Worm (Caenorhabditis elegans) whole organism, young adult: ENCODE measurements around the gene ift-74.

Experiments
- B0019.2 ChIP-seq: fragments of 200-800 bp; sonication (Bioruptor generic); conservative IDR thresholded peaks from 2 replicates; pipeline ENCODE4 v1.3.6; 2022; ENCODE audit warnings: missing genetic modification reagents, missing genetic modification characterization, missing compliant biosample characterization
- B0035.1 ChIP-seq: sonication (generic microtip); optimal IDR thresholded peaks from 2 replicates; lab custom pipeline; 2016; ENCODE audit warnings: missing genetic modification characterization, mild to moderate bottlenecking, missing compliant biosample characterization, missing genotype, missing genetic modification reagents
- C17E4.6 ChIP-seq: fragments of 200-800 bp; sonication (Bioruptor generic); IDR thresholded peaks from 2 replicates; pipeline ENCODE4 v1.3.6; 2022; ENCODE audit warnings: missing genetic modification reagents, missing genetic modification characterization, missing compliant biosample characterization
- F22D6.2 ChIP-seq: sonication (generic microtip); optimal IDR thresholded peaks from 2 replicates; lab custom pipeline; 2016; ENCODE audit warnings: mild to moderate bottlenecking, missing genetic modification characterization, missing compliant biosample characterization
- F23B12.7 ChIP-seq: sonication (generic microtip); optimal IDR thresholded peaks from 2 replicates; lab custom pipeline; 2017; ENCODE audit warnings: missing genetic modification characterization, mild to moderate bottlenecking, missing compliant biosample characterization, antibody characterized with exemption, moderate library complexity; ENCODE audit not compliant: insufficient read depth
- F33H1.4 ChIP-seq: fragments of 200-800 bp; sonication (Bioruptor generic); IDR thresholded peaks from 2 replicates; pipeline ENCODE4 v1.3.6; 2022; ENCODE audit warnings: missing genetic modification reagents, missing genetic modification characterization, missing compliant biosample characterization
- F37B4.10 ChIP-seq: fragments of 200-800 bp; sonication (Bioruptor generic); IDR thresholded peaks from 2 replicates; pipeline ENCODE4 v1.3.6; 2022; ENCODE audit warnings: missing genetic modification characterization, missing compliant biosample characterization
- F52B5.7 ChIP-seq: sonication (generic microtip); optimal IDR thresholded peaks from 2 replicates; lab custom pipeline; 2016; ENCODE audit warnings: mild to moderate bottlenecking, missing genetic modification characterization, missing compliant biosample characterization
- F57A8.1 ChIP-seq: fragments of 200-800 bp; sonication (Bioruptor generic); optimal IDR thresholded peaks from 2 replicates; lab custom pipeline; 2018; ENCODE audit warnings: mild to moderate bottlenecking, missing genetic modification characterization, moderate library complexity, missing compliant biosample characterization
- K11D2.4 ChIP-seq: fragments of 200-800 bp; sonication (Bioruptor generic); IDR thresholded peaks from 2 replicates; pipeline ENCODE4 v1.3.6; 2022; ENCODE audit warnings: missing genetic modification reagents, missing genetic modification characterization, missing compliant biosample characterization
- atf-7 ChIP-seq: sonication (generic microtip); optimal IDR thresholded peaks from 2 replicates; lab custom pipeline; 2017; ENCODE audit warnings: mild to moderate bottlenecking, missing genetic modification characterization, missing compliant biosample characterization
- athp-1 ChIP-seq: sonication (generic microtip); optimal IDR thresholded peaks from 2 replicates; lab custom pipeline; 2017; ENCODE audit warnings: mild to moderate bottlenecking, missing genetic modification characterization, missing compliant biosample characterization
- attf-5 ChIP-seq: fragments of 200-800 bp; sonication (Bioruptor generic); optimal IDR thresholded peaks from 2 replicates; lab custom pipeline; 2018; ENCODE audit warnings: mild to moderate bottlenecking, missing genetic modification characterization, missing compliant biosample characterization
- attf-6 ChIP-seq: fragments of 200-800 bp; sonication (Bioruptor generic); IDR thresholded peaks from 2 replicates; pipeline ENCODE4 v1.3.6; 2022; ENCODE audit warnings: missing genetic modification reagents, missing genetic modification characterization, missing compliant biosample characterization
- ccch-3 ChIP-seq: fragments of 200-800 bp; sonication (Bioruptor generic); optimal IDR thresholded peaks from 2 replicates; lab custom pipeline; 2018; ENCODE audit warnings: mild to moderate bottlenecking, missing genetic modification characterization, missing compliant biosample characterization
- cebp-2 ChIP-seq: fragments of 200-800 bp; sonication (Bioruptor generic); IDR thresholded peaks from 2 replicates; pipeline ENCODE4 v1.3.6; 2022; ENCODE audit warnings: missing genetic modification characterization, missing compliant biosample characterization
- ceh-27 ChIP-seq: fragments of 200-800 bp; sonication (Bioruptor generic); optimal IDR thresholded peaks from 2 replicates; lab custom pipeline; 2018; ENCODE audit warnings: mild to moderate bottlenecking, missing genetic modification characterization, moderate library complexity, missing compliant biosample characterization
- chd-7 ChIP-seq: sonication (generic microtip); optimal IDR thresholded peaks from 2 replicates; lab custom pipeline; 2016; ENCODE audit warnings: mild to moderate bottlenecking, missing genetic modification characterization, moderate library complexity, missing compliant biosample characterization
- dpl-1 ChIP-seq: fragments of 150-350 bp; optimal IDR thresholded peaks from 2 replicates; lab custom pipeline; 2014; ENCODE audit warnings: missing biosample characterization, missing genetic modification reagents, missing genetic modification characterization
- efl-1 ChIP-seq: fragments of 150-350 bp; optimal IDR thresholded peaks from 2 replicates; lab custom pipeline; 2014; ENCODE audit warnings: missing biosample characterization, missing genetic modification reagents, missing genetic modification characterization
- egrh-3 ChIP-seq: fragments of 200-800 bp; sonication (Bioruptor generic); IDR thresholded peaks from 2 replicates; pipeline ENCODE4 v1.3.6; 2022; ENCODE audit warnings: missing genetic modification reagents, missing genetic modification characterization, missing compliant biosample characterization
- ets-4 ChIP-seq: fragments of 200-800 bp; sonication (Bioruptor generic); optimal IDR thresholded peaks from 2 replicates; lab custom pipeline; 2018; ENCODE audit warnings: mild to moderate bottlenecking, missing genetic modification characterization, missing compliant biosample characterization
- hlh-12 ChIP-seq: sonication (generic microtip); optimal IDR thresholded peaks from 2 replicates; lab custom pipeline; 2016; ENCODE audit warnings: missing genetic modification characterization, missing compliant biosample characterization
- hsf-1 ChIP-seq: fragments of 200-800 bp; sonication (Bioruptor generic); IDR thresholded peaks from 2 replicates; pipeline ENCODE4 v1.3.6; 2022; ENCODE audit warnings: missing genetic modification reagents, missing genetic modification characterization, missing compliant biosample characterization
- lin-35 ChIP-seq, 3 experiments: fragments of 150-350 bp in 2 of 3; sonication (generic microtip) in 1 of 3; optimal IDR thresholded peaks; 2 replicates each; lab custom pipeline; 2014 to 2018; ENCODE audit warnings: missing biosample characterization in 3 of 3, missing genetic modification characterization in 3 of 3, missing genetic modification reagents in 3 of 3
- lin-40 ChIP-seq: sonication (generic microtip); optimal IDR thresholded peaks from 2 replicates; lab custom pipeline; 2016; ENCODE audit warnings: missing genetic modification characterization, mild to moderate bottlenecking, missing compliant biosample characterization, missing genotype, missing genetic modification reagents
- lsl-1 ChIP-seq: fragments of 200-800 bp; sonication (Bioruptor generic); optimal IDR thresholded peaks from 2 replicates; lab custom pipeline; 2018; ENCODE audit warnings: mild to moderate bottlenecking, missing genetic modification characterization, moderate library complexity, missing compliant biosample characterization
- madf-3 ChIP-seq: fragments of 200-800 bp; sonication (Bioruptor generic); IDR thresholded peaks from 2 replicates; pipeline ENCODE4 v1.3.6; 2022; ENCODE audit warnings: missing genetic modification reagents, missing genetic modification characterization, missing compliant biosample characterization
- madf-6 ChIP-seq: fragments of 200-800 bp; sonication (Bioruptor generic); IDR thresholded peaks from 2 replicates; pipeline ENCODE4 v1.3.6; 2022; ENCODE audit warnings: missing genetic modification reagents, missing genetic modification characterization, missing compliant biosample characterization
- madf-8 ChIP-seq: fragments of 200-800 bp; sonication (Bioruptor generic); conservative IDR thresholded peaks from 2 replicates; pipeline ENCODE4 v1.3.6; 2022; ENCODE audit warnings: missing genetic modification reagents, missing genetic modification characterization, missing compliant biosample characterization
- mcd-1 ChIP-seq: fragments of 200-800 bp; sonication (Bioruptor generic); IDR thresholded peaks from 2 replicates; pipeline ENCODE4 v1.3.6; 2022; ENCODE audit warnings: missing genetic modification reagents, missing genetic modification characterization, missing compliant biosample characterization
- mes-4 ChIP-seq: sonication (generic microtip); optimal IDR thresholded peaks from 2 replicates; lab custom pipeline; 2016; ENCODE audit warnings: missing genotype, missing genetic modification characterization, missing compliant biosample characterization
- mxl-1 ChIP-seq: sonication (generic microtip); optimal IDR thresholded peaks from 2 replicates; lab custom pipeline; 2016; ENCODE audit warnings: missing genetic modification characterization, missing compliant biosample characterization
- nfyb-1 ChIP-seq: fragments of 200-800 bp; sonication (Bioruptor generic); IDR thresholded peaks from 2 replicates; pipeline ENCODE4 v1.3.6; 2022; ENCODE audit warnings: missing genetic modification reagents, missing genetic modification characterization, missing compliant biosample characterization
- nhr-80 ChIP-seq: sonication (generic microtip); optimal IDR thresholded peaks from 2 replicates; lab custom pipeline; 2016; ENCODE audit warnings: missing genetic modification characterization, missing compliant biosample characterization
- pha-4 ChIP-seq: fragments of 150-350 bp; sonication (generic microtip); optimal IDR thresholded peaks from 2 replicates; lab custom pipeline; 2014; ENCODE audit warnings: missing biosample characterization, missing genetic modification reagents, missing genetic modification characterization
- sptf-2 ChIP-seq: fragments of 200-800 bp; sonication (Bioruptor generic); optimal IDR thresholded peaks from 2 replicates; lab custom pipeline; 2018; ENCODE audit warnings: mild to moderate bottlenecking, missing genetic modification characterization, missing compliant biosample characterization
- tbp1 ChIP-seq: fragments of 200-800 bp; sonication (Bioruptor generic); optimal IDR thresholded peaks from 2 replicates; lab custom pipeline; 2018; ENCODE audit warnings: mild to moderate bottlenecking, missing genetic modification characterization, missing compliant biosample characterization
- tbx-9 ChIP-seq: sonication (generic microtip); optimal IDR thresholded peaks from 2 replicates; lab custom pipeline; 2016; ENCODE audit warnings: borderline replicate concordance, missing genetic modification characterization, inconsistent platforms, missing compliant biosample characterization
- unc-130 ChIP-seq: sonication (generic microtip); optimal IDR thresholded peaks from 2 replicates; lab custom pipeline; 2016; ENCODE audit warnings: missing genetic modification reagents, missing genetic modification characterization, missing compliant biosample characterization
- zfh-2 ChIP-seq: fragments of 200-800 bp; sonication (Bioruptor generic); conservative IDR thresholded peaks from 2 replicates; pipeline ENCODE4 v1.3.6; 2022; ENCODE audit warnings: missing genetic modification reagents, missing genetic modification characterization, missing compliant biosample characterization
- ztf-22 ChIP-seq: fragments of 200-800 bp; sonication (Bioruptor generic); optimal IDR thresholded peaks from 2 replicates; lab custom pipeline; 2018; ENCODE audit warnings: mild to moderate bottlenecking, missing genetic modification characterization, moderate library complexity, missing compliant biosample characterization
- ztf-26 ChIP-seq: sonication (generic microtip); optimal IDR thresholded peaks from 2 replicates; lab custom pipeline; 2017; ENCODE audit warnings: missing genetic modification characterization, missing compliant biosample characterization

Gene ift-74

ce11 chrII:6698784-6699183 is 19.0 kb downstream of the ift-74 start, which contains the start of gene C18H9.1:
Gene C18H9.1 (plus strand): TSS chrII:6699084.
- no peak for TF ChIP-seq attf-6 (GFP tag; lab: Robert Waterston, UW)
- TF ChIP-seq madf-3 = no peak
- no peak for TF ChIP-seq hsf-1 (GFP tag; lab: Robert Waterston, UW)
- no peak for TF ChIP-seq tbx-9 (tag; lab: Kevin White, UChicago)
- no peak for TF ChIP-seq lin-40 (tag; lab: Kevin White, UChicago)
- TF ChIP-seq attf-5 (GFP tag; lab: Kevin White, UChicago) = no peak
- no peak for TF ChIP-seq nfyb-1
- TF ChIP-seq egrh-3 (GFP tag; lab: Robert Waterston, UW) = no peak
- no peak for TF ChIP-seq F52B5.7 (tag; lab: Kevin White, UChicago)
- TF ChIP-seq lsl-1 (GFP tag; lab: Kevin White, UChicago) = no peak
- no peak for TF ChIP-seq pha-4 (tag; lab: Kevin White, UChicago)
- no peak for TF ChIP-seq mxl-1 (tag; lab: Kevin White, UChicago)
- no peak for TF ChIP-seq tbp1 (GFP tag; lab: Kevin White, UChicago)
- no peak for TF ChIP-seq ceh-27 (GFP tag; lab: Kevin White, UChicago)
- no peak for TF ChIP-seq B0035.1
- TF ChIP-seq athp-1 (tag; lab: Kevin White, UChicago) = no peak
- TF ChIP-seq F57A8.1 = no peak
- no peak for TF ChIP-seq ccch-3 (GFP tag; lab: Kevin White, UChicago)
- TF ChIP-seq F22D6.2 (tag; lab: Kevin White, UChicago) = no peak

ce11 chrII:6701497-6701896 is 21.7 kb downstream of the ift-74 start, which contains the start of gene C18H9.6:
Gene C18H9.6 (minus strand): TSS chrII:6701625.
- no peak for TF ChIP-seq madf-6
- TF ChIP-seq chd-7 = no peak
- TF ChIP-seq lsl-1 (GFP tag; lab: Kevin White, UChicago) = no peak
- TF ChIP-seq hsf-1 (GFP tag; lab: Robert Waterston, UW) = no peak
- no peak for TF ChIP-seq tbx-9 (tag; lab: Kevin White, UChicago)
- TF ChIP-seq zfh-2 = no peak
- no peak for TF ChIP-seq pha-4 (tag; lab: Kevin White, UChicago)
- TF ChIP-seq mes-4 = no peak
- no peak for TF ChIP-seq F33H1.4 (GFP tag; lab: Robert Waterston, UW)
- TF ChIP-seq mcd-1 (GFP tag; lab: Robert Waterston, UW) = no peak
- peak; percentile 86 for TF ChIP-seq nhr-80
- TF ChIP-seq atf-7 (tag; lab: Kevin White, UChicago) = peak; percentile 30
- no peak for TF ChIP-seq C17E4.6 (GFP tag; lab: Robert Waterston, UW)
- no peak for TF ChIP-seq lin-40 (tag; lab: Kevin White, UChicago)
- TF ChIP-seq B0019.2 (GFP tag; lab: Robert Waterston, UW) = no peak
- TF ChIP-seq sptf-2 (GFP tag; lab: Kevin White, UChicago) = no peak
- TF ChIP-seq lin-35 (GFP tag; optimal IDR thresholded peaks at IDR 0.05; lab: Kevin White, UChicago) = no peak
- TF ChIP-seq F23B12.7 (tag; lab: Kevin White, UChicago) = no peak
- no peak for TF ChIP-seq efl-1
- no peak for TF ChIP-seq unc-130 (GFP tag; lab: Kevin White, UChicago)
- TF ChIP-seq ccch-3 (GFP tag; lab: Kevin White, UChicago) = no peak
- no peak for TF ChIP-seq F52B5.7 (tag; lab: Kevin White, UChicago)
- TF ChIP-seq madf-8 (GFP tag; lab: Robert Waterston, UW) = no peak
- TF ChIP-seq ztf-26 (tag; lab: Kevin White, UChicago) = no peak
- TF ChIP-seq hlh-12 = no peak
- peak; percentile 19 for TF ChIP-seq ets-4 (GFP tag; lab: Kevin White, UChicago)
- no peak for TF ChIP-seq dpl-1 (GFP tag; lab: Kevin White, UChicago)
- TF ChIP-seq cebp-2 (GFP tag; lab: Robert Waterston, UW) = no peak
- no peak for TF ChIP-seq K11D2.4 (GFP tag; lab: Robert Waterston, UW)
- TF ChIP-seq F37B4.10 = no peak
- TF ChIP-seq ztf-22 (GFP tag; lab: Kevin White, UChicago) = peak; percentile 30
- TF ChIP-seq, all 124 proteins: peak for 4
